Fruit fly (Drosophila melanogaster) whole organism: ENCODE measurements around the gene CG32679.

Experiments used
- Dll ChIP-seq: fragments of >200 bp; optimal IDR thresholded peaks from 2 replicates; lab custom pipeline; 2017
- EcR ChIP-seq, 2 experiments: fragments of >200 bp; optimal IDR thresholded peaks; 2 replicates each; lab custom pipeline; 2017; ENCODE audit warnings: missing biosample characterization in 2 of 2, missing genetic modification characterization in 2 of 2, missing genetic modification reagents in 2 of 2
- psq ChIP-seq: fragments of >200 bp; optimal IDR thresholded peaks from 2 replicates; lab custom pipeline; 2017
- usp ChIP-seq: fragments of >200 bp; optimal IDR thresholded peaks from 2 replicates; lab custom pipeline; 2017; ENCODE audit warnings: missing biosample characterization, missing genetic modification characterization, mixed read lengths

dm6 chrX:10385757-10386156, 18.5 kb upstream of the CG32679 start, which contains the start of the genes Psf3 and flw:
- TF ChIP-seq EcR (GFP tag; optimal IDR thresholded peaks at IDR 0.05; lab: Kevin White, UChicago) (no peak), psq (lab: Kevin White, UChicago) (no peak), usp (GFP tag; lab: Kevin White, UChicago) (no peak), Dll (lab: Kevin White, UChicago) (no peak)
